Worm (Caenorhabditis elegans) whole organism, L1 larva: Measurements from ENCODE around the gene F14F9.2.

Experiments used
- C04F5.9 ChIP-seq: sonication (generic microtip); optimal IDR thresholded peaks from 2 replicates; lab custom pipeline; 2016; ENCODE audit warnings: missing genetic modification characterization, missing compliant biosample characterization
- C34B4.2 ChIP-seq: sonication (generic microtip); optimal IDR thresholded peaks from 2 replicates; lab custom pipeline; 2017; ENCODE audit warnings: mild to moderate bottlenecking, missing genetic modification characterization, missing compliant biosample characterization
- F16B12.6 ChIP-seq: fragments of 150-350 bp; optimal IDR thresholded peaks from 2 replicates; lab custom pipeline; 2014; ENCODE audit warnings: missing biosample characterization, missing genetic modification characterization
- ama-1 ChIP-seq: fragments of 150-350 bp; optimal IDR thresholded peaks from 2 replicates; lab custom pipeline; 2014
- dpl-1 ChIP-seq, 3 experiments: fragments of 150-350 bp in 2 of 3; sonication (generic microtip) in 1 of 3; optimal IDR thresholded peaks; 2 replicates each; lab custom pipeline; 2014 to 2017; ENCODE audit warnings: missing biosample characterization in 3 of 3, missing genetic modification characterization in 3 of 3, missing genetic modification reagents in 3 of 3
- dsc-1 ChIP-seq: sonication (generic microtip); optimal IDR thresholded peaks from 2 replicates; lab custom pipeline; 2016; ENCODE audit warnings: mild to moderate bottlenecking, missing genetic modification characterization, missing compliant biosample characterization
- efl-1 ChIP-seq, 4 experiments: fragments of 150-350 bp; optimal IDR thresholded peaks in 3 of 4; peaks in 1 of 4; 1 replicate in 1 of 4; 2 replicates in 3 of 4; lab custom pipeline; 2014; ENCODE audit warnings: missing biosample characterization in 2 of 4, missing genetic modification characterization in 2 of 4, missing genetic modification reagents in 2 of 4
- egl-13 ChIP-seq: sonication (generic microtip); optimal IDR thresholded peaks from 2 replicates; lab custom pipeline; 2016; ENCODE audit warnings: missing genotype, missing genetic modification reagents, missing genetic modification characterization, missing compliant biosample characterization
- egl-27 ChIP-seq, 2 experiments: fragments of 150-350 bp in 1 of 2; sonication (generic microtip); optimal IDR thresholded peaks; 3 replicates each; lab custom pipeline; 2017 to 2018; ENCODE audit warnings: missing biosample characterization in 2 of 2, missing genetic modification characterization in 2 of 2, missing genetic modification reagents in 2 of 2
- fkh-4 ChIP-seq: sonication (generic microtip); optimal IDR thresholded peaks from 2 replicates; lab custom pipeline; 2016; ENCODE audit warnings: missing compliant biosample characterization, missing genetic modification characterization, borderline replicate concordance
- fkh-8 ChIP-seq: sonication (generic microtip); optimal IDR thresholded peaks from 2 replicates; lab custom pipeline; 2016; ENCODE audit warnings: mild to moderate bottlenecking, missing genetic modification characterization, missing compliant biosample characterization
- fos-1 ChIP-seq: fragments of 150-350 bp; optimal IDR thresholded peaks from 2 replicates; lab custom pipeline; 2014; ENCODE audit warnings: missing biosample characterization, missing genetic modification characterization
- hpl-2 ChIP-seq: fragments of 150-350 bp; optimal IDR thresholded peaks from 2 replicates; lab custom pipeline; 2014; ENCODE audit warnings: missing biosample characterization, missing genetic modification reagents, missing genetic modification characterization
- isw-1 ChIP-seq: fragments of 200-800 bp; sonication (Bioruptor generic); IDR thresholded peaks from 2 replicates; pipeline ENCODE4 v1.3.6; 2022; ENCODE audit warnings: missing genetic modification characterization, missing compliant biosample characterization
- jun-1 ChIP-seq: fragments of 150-350 bp; optimal IDR thresholded peaks from 2 replicates; lab custom pipeline; 2014; ENCODE audit warnings: missing biosample characterization, missing genetic modification reagents, missing genetic modification characterization
- lin-13 ChIP-seq: fragments of 150-350 bp; optimal IDR thresholded peaks from 2 replicates; lab custom pipeline; 2014; ENCODE audit warnings: missing biosample characterization, missing genetic modification reagents, missing genetic modification characterization
- lin-14 ChIP-seq: fragments of 200-800 bp; sonication (Bioruptor generic); optimal IDR thresholded peaks from 2 replicates; lab custom pipeline; 2018; ENCODE audit warnings: mild to moderate bottlenecking, missing genetic modification characterization, moderate library complexity, missing compliant biosample characterization
- lsy-2 ChIP-seq, 2 experiments: fragments of 150-350 bp; optimal IDR thresholded peaks; 2 replicates each; lab custom pipeline; 2014; ENCODE audit warnings: missing biosample characterization in 2 of 2, missing genetic modification characterization in 2 of 2
- mab-9 ChIP-seq: fragments of 200-800 bp; sonication (Bioruptor generic); IDR thresholded peaks from 2 replicates; pipeline ENCODE4 v1.3.6; 2022; ENCODE audit warnings: missing genetic modification reagents, missing genetic modification characterization, missing compliant biosample characterization
- mef-2 ChIP-seq: fragments of 150-350 bp; optimal IDR thresholded peaks from 2 replicates; lab custom pipeline; 2014; ENCODE audit warnings: missing biosample characterization, missing genetic modification characterization
- nhr-11 ChIP-seq: fragments of 150-350 bp; optimal IDR thresholded peaks from 2 replicates; lab custom pipeline; 2014; ENCODE audit warnings: missing biosample characterization, missing genetic modification characterization
- nhr-19 ChIP-seq: fragments of 200-800 bp; sonication (Bioruptor generic); conservative IDR thresholded peaks from 2 replicates; pipeline ENCODE4 v1.3.6; 2022; ENCODE audit warnings: missing genetic modification characterization, missing compliant biosample characterization
- nhr-20 ChIP-seq: sonication (generic microtip); optimal IDR thresholded peaks from 2 replicates; lab custom pipeline; 2016; ENCODE audit warnings: mild to moderate bottlenecking, missing genetic modification characterization, missing compliant biosample characterization
- nhr-76 ChIP-seq: sonication (generic microtip); optimal IDR thresholded peaks from 2 replicates; lab custom pipeline; 2017; ENCODE audit warnings: missing biosample characterization, missing genetic modification characterization
- nhr-77 ChIP-seq: fragments of 150-350 bp; optimal IDR thresholded peaks from 2 replicates; lab custom pipeline; 2014; ENCODE audit warnings: missing biosample characterization, missing genetic modification characterization
- nhr-85 ChIP-seq: sonication (generic microtip); peaks from one replicate; lab custom pipeline; 2016; ENCODE audit warnings: missing genetic modification characterization, inconsistent platforms, missing compliant biosample characterization
- rnt-1 ChIP-seq: sonication (generic microtip); optimal IDR thresholded peaks from 2 replicates; lab custom pipeline; 2016; ENCODE audit warnings: mild to moderate bottlenecking, missing genetic modification characterization, moderate library complexity, missing compliant biosample characterization
- skn-1 ChIP-seq: fragments of 150-350 bp; optimal IDR thresholded peaks from 2 replicates; lab custom pipeline; 2014; ENCODE audit warnings: missing biosample characterization, missing genetic modification characterization
- snpc-4 ChIP-seq: fragments of 150-350 bp; optimal IDR thresholded peaks from 2 replicates; lab custom pipeline; 2014; ENCODE audit warnings: missing biosample characterization, missing genetic modification characterization
- snu-23 ChIP-seq: sonication (generic microtip); optimal IDR thresholded peaks from 2 replicates; lab custom pipeline; 2016; ENCODE audit warnings: missing genetic modification characterization, missing compliant biosample characterization
- tbx-2 ChIP-seq: sonication (generic microtip); optimal IDR thresholded peaks from 2 replicates; lab custom pipeline; 2016; ENCODE audit warnings: missing genetic modification characterization, missing compliant biosample characterization
- tlp-1 ChIP-seq: fragments of 150-350 bp; optimal IDR thresholded peaks from 2 replicates; lab custom pipeline; 2014; ENCODE audit warnings: missing biosample characterization, missing genetic modification characterization
- unc-30 ChIP-seq: sonication (generic microtip); optimal IDR thresholded peaks from 2 replicates; lab custom pipeline; 2017; ENCODE audit warnings: missing biosample characterization, missing genetic modification characterization
- unc-86 ChIP-seq: sonication (generic microtip); optimal IDR thresholded peaks from 2 replicates; lab custom pipeline; 2016; ENCODE audit warnings: missing genetic modification characterization, missing compliant biosample characterization
- vab-15 ChIP-seq: sonication (generic microtip); optimal IDR thresholded peaks from 2 replicates; lab custom pipeline; 2017; ENCODE audit warnings: missing genotype, mild to moderate bottlenecking, missing genetic modification characterization, missing compliant biosample characterization
- xbp-1 ChIP-seq: sonication (generic microtip); optimal IDR thresholded peaks from 2 replicates; lab custom pipeline; 2016; ENCODE audit warnings: missing genetic modification characterization, missing compliant biosample characterization
- ztf-11 ChIP-seq, 2 experiments: sonication (generic microtip); optimal IDR thresholded peaks; 2 replicates each; lab custom pipeline; 2016 to 2017; ENCODE audit warnings: missing genetic modification characterization in 2 of 2, missing biosample characterization in 1 of 2, missing compliant biosample characterization in 1 of 2

F14F9.2 gene

DNA sequence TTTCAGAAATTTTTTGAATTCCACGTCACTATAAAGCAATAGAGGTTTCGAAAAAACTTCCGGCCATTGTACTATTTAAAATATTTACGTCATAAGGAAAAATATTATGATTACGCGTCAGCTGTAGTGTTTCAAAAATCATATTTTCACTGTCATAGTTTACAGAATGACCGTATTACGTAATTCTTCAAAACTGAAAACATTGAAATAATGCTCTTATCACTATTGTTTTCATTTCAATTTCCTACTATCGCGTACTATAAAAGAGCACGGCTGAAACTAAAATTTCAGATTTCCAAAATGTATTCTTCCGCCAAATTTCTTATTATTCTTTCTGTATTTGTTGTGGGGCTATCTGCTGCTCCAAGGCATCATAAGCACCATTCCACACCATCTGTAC is at the start of gene F14F9.2:
F14F9.2 (plus strand) TSS at position 301 of the 400 bp plus-strand sequence.
- TF ChIP-seq efl-1 (optimal IDR thresholded peaks at IDR 0.05; lab: Kevin White, UChicago) (no peak), efl-1 (GFP tag; optimal IDR thresholded peaks at IDR 0.05 in 1 of 2; lab: Kevin White, UChicago) (no peak), nhr-77 (no peak), lin-13 (no peak), dsc-1 (tag; lab: Kevin White, UChicago) (no peak), F16B12.6 (tag; lab: Kevin White, UChicago) (no peak), snpc-4 (tag; lab: Kevin White, UChicago) (no peak), C04F5.9 (no peak), dpl-1 (GFP tag; optimal IDR thresholded peaks at IDR 0.05; lab: Kevin White, UChicago) (no peak), ama-1 (lab: Kevin White, UChicago) (no peak), tbx-2 (no peak), fkh-8 (no peak), nhr-76 (tag; lab: Kevin White, UChicago) (no peak), ztf-11 (tag; optimal IDR thresholded peaks at IDR 0.05; lab: Kevin White, UChicago) (no peak), isw-1 (no peak), nhr-20 (tag; lab: Kevin White, UChicago) (no peak), fos-1 (tag; lab: Kevin White, UChicago) (no peak), fkh-4 (no peak), hpl-2 (GFP tag; lab: Kevin White, UChicago) (no peak)

DNA sequence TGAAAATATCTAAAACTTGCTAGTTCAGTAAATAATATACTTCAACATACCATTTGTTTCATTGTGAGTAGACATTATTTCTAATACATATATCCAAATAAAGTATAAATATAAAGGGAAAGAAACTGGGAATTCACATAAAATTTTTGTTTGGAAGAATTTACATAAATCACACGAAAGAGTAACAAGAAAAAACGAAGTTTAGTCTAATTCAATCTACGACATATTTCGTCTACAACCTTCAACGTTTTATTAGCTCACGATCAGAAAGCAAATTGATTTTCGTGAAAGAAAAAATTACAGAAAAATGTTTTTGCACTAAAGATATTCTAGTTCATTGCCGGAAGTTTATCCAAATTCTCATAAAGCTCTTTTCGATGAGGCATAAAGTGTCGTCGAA is 47.6 kb upstream of the F14F9.2 start, which contains the start of gene C04F5.2:
C04F5.2 (minus strand) TSS at position 101 of the 400 bp plus-strand sequence.
- no peak for TF ChIP-seq lin-13
- TF ChIP-seq lin-14 (GFP tag; lab: Kevin White, UChicago) = no peak
- TF ChIP-seq nhr-85 = no peak
- no peak for TF ChIP-seq nhr-11 (tag; lab: Kevin White, UChicago)
- no peak for TF ChIP-seq jun-1
- TF ChIP-seq mef-2 = no peak
- no peak for TF ChIP-seq snu-23 (GFP tag; lab: Kevin White, UChicago)
- TF ChIP-seq egl-13 (tag; lab: Kevin White, UChicago) = no peak
- no peak for TF ChIP-seq egl-27 (tag; optimal IDR thresholded peaks at IDR 0.05; lab: Kevin White, UChicago)
- TF ChIP-seq unc-86 = no peak
- TF ChIP-seq mab-9 = no peak
- TF ChIP-seq, all 84 proteins: peak for 0

DNA sequence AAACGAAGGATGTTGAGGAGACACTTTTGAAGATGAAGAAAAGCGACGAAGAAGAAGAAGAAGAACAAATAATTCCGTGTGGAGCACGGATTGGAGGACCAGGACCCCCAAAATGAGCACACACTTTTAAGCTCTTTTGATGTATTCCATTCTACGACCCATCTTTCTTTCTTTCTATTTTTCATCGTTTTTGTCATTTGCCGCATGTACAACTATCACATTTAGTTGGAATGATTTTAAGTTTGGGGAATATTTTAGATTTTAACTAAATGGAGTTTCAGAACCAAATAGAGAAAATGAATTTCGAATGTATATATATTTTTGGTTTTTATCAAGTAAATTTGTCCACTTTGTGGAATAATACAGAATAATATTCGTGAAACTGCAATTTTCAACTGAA is 45.7 kb upstream of the F14F9.2 start, which contains the start of gene unc-46:
unc-46 (minus strand) TSS at position 101 of the 400 bp plus-strand sequence.
- TF ChIP-seq skn-1 = no peak
- no peak for TF ChIP-seq efl-1 (optimal IDR thresholded peaks at IDR 0.05; lab: Kevin White, UChicago)
- peak in 1 of 2 experiments; percentile 72 for TF ChIP-seq efl-1 (GFP tag; optimal IDR thresholded peaks at IDR 0.05 in 1 of 2; lab: Kevin White, UChicago)
- TF ChIP-seq fkh-4 = no peak
- no peak for TF ChIP-seq nhr-11 (tag; lab: Kevin White, UChicago)
- TF ChIP-seq lin-14 (GFP tag; lab: Kevin White, UChicago) = no peak

DNA sequence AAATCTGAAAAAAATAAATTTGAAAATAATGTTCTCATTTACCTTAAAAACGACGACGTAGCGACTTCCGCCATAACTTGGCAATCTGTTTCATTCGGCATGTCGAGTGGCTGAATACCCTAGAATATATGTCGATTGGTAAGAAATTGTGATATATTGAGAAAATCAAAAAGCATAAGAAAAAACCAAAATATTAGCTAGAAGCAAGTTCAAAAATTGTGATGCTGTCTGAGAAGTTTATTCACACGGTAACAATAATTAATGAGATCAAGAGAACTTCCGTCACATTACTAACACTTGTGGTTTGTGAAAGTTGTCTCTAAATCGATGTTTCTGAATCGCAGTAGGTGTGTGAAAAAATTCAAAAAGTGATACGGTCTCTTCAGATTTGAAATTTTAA is 42.6 kb upstream of the F14F9.2 start, which contains the start of gene srab-1:
srab-1 (minus strand) TSS at position 101 of the 400 bp plus-strand sequence.
- no peak for TF ChIP-seq tlp-1 (tag; lab: Kevin White, UChicago)

DNA sequence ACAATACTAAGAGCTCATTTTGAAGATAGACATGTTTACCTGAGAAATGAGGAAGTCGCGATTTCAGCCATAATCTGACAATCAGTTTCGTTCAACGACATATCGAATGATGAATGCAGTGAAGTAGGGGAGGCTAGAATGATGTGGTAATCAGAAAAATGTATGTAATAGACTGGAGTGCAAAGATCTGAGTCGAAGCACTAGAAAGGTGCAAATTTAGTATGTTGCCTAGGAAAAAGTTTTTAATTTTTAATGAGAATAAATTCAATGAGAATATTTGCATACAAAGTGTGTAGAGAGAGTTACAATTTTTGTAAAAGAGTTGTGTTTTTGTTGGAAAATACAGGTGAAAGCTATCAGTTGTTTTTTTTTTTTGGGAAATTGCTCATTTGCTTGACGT is 39.7 kb upstream of the F14F9.2 start, which contains the start of gene srab-2:
srab-2 (minus strand) TSS at position 101 of the 400 bp plus-strand sequence.
- TF ChIP-seq nhr-76 (tag; lab: Kevin White, UChicago) (no peak), vab-15 (no peak), unc-30 (tag; lab: Kevin White, UChicago) (no peak), egl-13 (tag; lab: Kevin White, UChicago) (no peak), nhr-11 (tag; lab: Kevin White, UChicago) (no peak), rnt-1 (tag; lab: Kevin White, UChicago) (no peak), lsy-2 (tag; optimal IDR thresholded peaks at IDR 0.05; lab: Kevin White, UChicago) (no peak), C34B4.2 (tag; lab: Kevin White, UChicago) (no peak), dpl-1 (GFP tag; optimal IDR thresholded peaks at IDR 0.05; lab: Kevin White, UChicago) (no peak), nhr-19 (GFP tag; lab: Robert Waterston, UW) (no peak), xbp-1 (tag; lab: Kevin White, UChicago) (no peak)
